Worm (Caenorhabditis elegans) whole organism, L1 larva: Measurements from ENCODE around the gene osm-9.

Experiments used
- aly-2 ChIP-seq: fragments of 150-350 bp; optimal IDR thresholded peaks from 2 replicates; lab custom pipeline; 2014; ENCODE audit warnings: missing biosample characterization, missing genetic modification characterization
- ama-1 ChIP-seq: fragments of 150-350 bp; optimal IDR thresholded peaks from 2 replicates; lab custom pipeline; 2014
- ceh-63 ChIP-seq: fragments of 200-800 bp; sonication (Bioruptor generic); optimal IDR thresholded peaks from 2 replicates; lab custom pipeline; 2018; ENCODE audit warnings: mild to moderate bottlenecking, missing genetic modification characterization, missing compliant biosample characterization
- dpl-1 ChIP-seq, 3 experiments: fragments of 150-350 bp in 2 of 3; sonication (generic microtip) in 1 of 3; optimal IDR thresholded peaks; 2 replicates each; lab custom pipeline; 2014 to 2017; ENCODE audit warnings: missing biosample characterization in 3 of 3, missing genetic modification characterization in 3 of 3, missing genetic modification reagents in 3 of 3
- elt-3 ChIP-seq, 6 experiments: fragments of 150-350 bp in 1 of 6; sonication (generic microtip); optimal IDR thresholded peaks; 2 replicates each; lab custom pipeline; 2017 to 2018; ENCODE audit warnings: missing biosample characterization in 6 of 6, missing genetic modification characterization in 6 of 6, inconsistent platforms in 1 of 6
- lin-13 ChIP-seq: fragments of 150-350 bp; optimal IDR thresholded peaks from 2 replicates; lab custom pipeline; 2014; ENCODE audit warnings: missing biosample characterization, missing genetic modification reagents, missing genetic modification characterization
- zag-1 ChIP-seq: fragments of 150-350 bp; optimal IDR thresholded peaks from 2 replicates; lab custom pipeline; 2014; ENCODE audit warnings: missing biosample characterization, missing genetic modification characterization
- ztf-11 ChIP-seq, 2 experiments: sonication (generic microtip); optimal IDR thresholded peaks; 2 replicates each; lab custom pipeline; 2016 to 2017; ENCODE audit warnings: missing genetic modification characterization in 2 of 2, missing biosample characterization in 1 of 2, missing compliant biosample characterization in 1 of 2
- ztf-4 ChIP-seq: fragments of 150-350 bp; optimal IDR thresholded peaks from 2 replicates; lab custom pipeline; 2014; ENCODE audit warnings: missing biosample characterization, missing genetic modification characterization

ce11 chrIV:3597356-3597755 is 40.1 kb upstream of the osm-9 start:
- TF ChIP-seq dpl-1 (GFP tag; optimal IDR thresholded peaks at IDR 0.05; lab: Kevin White, UChicago) (no peak), ztf-4 (tag; lab: Kevin White, UChicago) (no peak), elt-3 (tag; optimal IDR thresholded peaks at IDR 0.05; lab: Kevin White, UChicago) (no peak), lin-13 (no peak), zag-1 (no peak), ceh-63 (GFP tag; lab: Kevin White, UChicago) (no peak), aly-2 (tag; lab: Kevin White, UChicago) (no peak), ama-1 (lab: Kevin White, UChicago) (no peak), ztf-11 (tag; optimal IDR thresholded peaks at IDR 0.05; lab: Kevin White, UChicago) (no peak)
